Worm (Caenorhabditis elegans): ENCODE results near the gene set-9.

ce11 chrIV:4299994-4300393 is 7.7 kb upstream of the set-9 start:
- TF ChIP-seq flt-1 (GFP tag; IDR thresholded peaks at IDR 0.05) (no peak), pes-1 (GFP tag; IDR thresholded peaks at IDR 0.05) (no peak), ama-1 (optimal IDR thresholded peaks at IDR 0.05) (no peak), sea-1 (GFP tag; conservative IDR thresholded peaks at IDR 0.05) (no peak), F13C5.2 (tag; optimal IDR thresholded peaks at IDR 0.05) (no peak), ceh-36 (tag; optimal IDR thresholded peaks at IDR 0.05) (no peak), hnd-1 (tag; optimal IDR thresholded peaks at IDR 0.05) (no peak), ceh-13 (GFP tag; optimal IDR thresholded peaks at IDR 0.05) (no peak), B0310.2 (tag; optimal IDR thresholded peaks at IDR 0.05) (no peak), hmbx-1 (tag; optimal IDR thresholded peaks at IDR 0.05) (no peak), scrt-1 (GFP tag; IDR thresholded peaks at IDR 0.05) (no peak)

All from whole organism, early embryonic.